Fruit fly (Drosophila melanogaster): Measurements from ENCODE around the gene Wdr37.

dm6 chr3R:18397834-18398378, 4.6 kb downstream of the Wdr37 start:
- TF ChIP-seq CG8478 (optimal IDR thresholded peaks at IDR 0.05) (no peak), CTCF (optimal IDR thresholded peaks at IDR 0.05) (no peak)

Measured in S2 (cell line).